Fruit fly (Drosophila melanogaster) whole organism, embryonic: ENCODE data around the gene CG33768.

ENCODE experiments used
- Abd-B ChIP-seq: fragments of 200-800 bp; sonication (Bioruptor generic); optimal IDR thresholded peaks from 2 replicates; lab custom pipeline; 2018; ENCODE audit warnings: missing biosample characterization, mild to moderate bottlenecking, missing genetic modification characterization, moderate library complexity
- Bdp1 ChIP-seq: fragments of 200-800 bp; sonication (Bioruptor generic); optimal IDR thresholded peaks from 3 replicates; lab custom pipeline; 2016; ENCODE audit warnings: missing biosample characterization, missing genetic modification characterization
- CG10565 ChIP-seq: fragments of 200-800 bp; sonication (Bioruptor generic); optimal IDR thresholded peaks from 3 replicates; lab custom pipeline; 2016; ENCODE audit warnings: missing biosample characterization, mild to moderate bottlenecking, missing genetic modification characterization
- CG15479 ChIP-seq: fragments of 200-800 bp; sonication (Bioruptor generic); optimal IDR thresholded peaks from 3 replicates; lab custom pipeline; 2019; ENCODE audit warnings: missing biosample characterization, mild to moderate bottlenecking, missing genetic modification characterization, moderate library complexity
- CG16815 ChIP-seq: fragments of 200-800 bp; sonication (Bioruptor generic); optimal IDR thresholded peaks from 3 replicates; lab custom pipeline; 2017; ENCODE audit warnings: missing biosample characterization, mild to moderate bottlenecking, missing genetic modification characterization
- CG17186 ChIP-seq: fragments of 200-800 bp; sonication (Bioruptor generic); optimal IDR thresholded peaks from 3 replicates; lab custom pipeline; 2017; ENCODE audit warnings: missing biosample characterization, missing genetic modification reagents, missing genetic modification characterization
- CG17359 ChIP-seq: fragments of 200-800 bp; sonication (Bioruptor generic); optimal IDR thresholded peaks from 3 replicates; lab custom pipeline; 2018; ENCODE audit warnings: missing biosample characterization, mild to moderate bottlenecking, missing genetic modification characterization, moderate library complexity
- CG17568 ChIP-seq: fragments of 200-800 bp; sonication (Bioruptor generic); optimal IDR thresholded peaks from 2 replicates; lab custom pipeline; 2018; ENCODE audit warnings: missing biosample characterization, mild to moderate bottlenecking, missing genetic modification characterization, moderate library complexity
- CG4360 ChIP-seq: fragments of 200-800 bp; sonication (Bioruptor generic); IDR thresholded peaks from 2 replicates; pipeline ENCODE4 v1.3.6; 2022; ENCODE audit warnings: missing biosample characterization, missing genetic modification characterization
- CG6254 ChIP-seq: fragments of 200-800 bp; sonication (Bioruptor generic); optimal IDR thresholded peaks from 3 replicates; lab custom pipeline; 2017; ENCODE audit warnings: mild to moderate bottlenecking, missing biosample characterization, missing genetic modification reagents, missing genetic modification characterization
- CG7372 ChIP-seq: fragments of 200-800 bp; sonication (Bioruptor generic); IDR thresholded peaks from 2 replicates; pipeline ENCODE4 v1.3.6; 2022; ENCODE audit warnings: missing biosample characterization, missing genetic modification characterization
- CG9876 ChIP-seq: fragments of 200-800 bp; sonication (Bioruptor generic); optimal IDR thresholded peaks from 2 replicates; lab custom pipeline; 2016; ENCODE audit warnings: missing biosample characterization, missing genetic modification characterization
- D ChIP-seq, 2 experiments: fragments of 200-800 bp in 1 of 2; fragments of >200 bp in 1 of 2; sonication (Bioruptor generic) in 1 of 2; optimal IDR thresholded peaks; 2 replicates in 1 of 2; 3 replicates in 1 of 2; lab custom pipeline; 2017; ENCODE audit warnings: mild to moderate bottlenecking in 1 of 2, missing biosample characterization in 1 of 2, missing genetic modification characterization in 1 of 2, missing genetic modification reagents in 1 of 2
- Drgx ChIP-seq: fragments of 200-800 bp; sonication (Bioruptor generic); IDR thresholded peaks from 2 replicates; pipeline ENCODE4 v1.3.6; 2022; ENCODE audit warnings: missing biosample characterization, missing genetic modification characterization
- Ets65A ChIP-seq: fragments of 200-800 bp; sonication (Bioruptor generic); peaks from one replicate; lab custom pipeline; 2016; ENCODE audit warnings: missing biosample characterization, missing genetic modification characterization
- Ets97D ChIP-seq: fragments of 200-800 bp; sonication (Bioruptor generic); optimal IDR thresholded peaks from 3 replicates; lab custom pipeline; 2016; ENCODE audit warnings: missing biosample characterization, missing genetic modification characterization
- H15 ChIP-seq: fragments of 200-800 bp; sonication (Bioruptor generic); IDR thresholded peaks from 3 replicates; pipeline ENCODE4 v1.3.6; 2022; ENCODE audit warnings: missing biosample characterization, missing genetic modification characterization
- HLH54F ChIP-seq: fragments of 200-800 bp; sonication (Bioruptor generic); optimal IDR thresholded peaks from 3 replicates; lab custom pipeline; 2016; ENCODE audit warnings: missing biosample characterization, missing genetic modification characterization
- HLHmδ ChIP-seq: fragments of 200-800 bp; sonication (Bioruptor generic); optimal IDR thresholded peaks from 2 replicates; lab custom pipeline; 2018; ENCODE audit warnings: missing biosample characterization, mild to moderate bottlenecking, missing genetic modification characterization, moderate library complexity
- Hey ChIP-seq: fragments of 200-800 bp; sonication (Bioruptor generic); optimal IDR thresholded peaks from 3 replicates; lab custom pipeline; 2018; ENCODE audit warnings: missing biosample characterization, mild to moderate bottlenecking, missing genetic modification characterization
- Nf-YB ChIP-seq: fragments of 200-800 bp; sonication (Bioruptor generic); optimal IDR thresholded peaks from 3 replicates; lab custom pipeline; 2019; ENCODE audit warnings: missing biosample characterization, mild to moderate bottlenecking, missing genetic modification characterization, moderate library complexity
- Scr ChIP-seq: fragments of 200-800 bp; sonication (Bioruptor generic); IDR thresholded peaks from 2 replicates; pipeline ENCODE4 v1.3.6; 2022; ENCODE audit warnings: missing biosample characterization, missing genetic modification characterization; ENCODE audit not compliant: partially characterized antibody
- Trl ChIP-seq, 3 experiments: fragments of >200 bp in 2 of 3; fragments of 200-800 bp in 1 of 3; sonication (Bioruptor generic) in 1 of 3; optimal IDR thresholded peaks; 2 replicates in 1 of 3; 3 replicates in 2 of 3; lab custom pipeline; 2016 to 2017; ENCODE audit warnings: missing biosample characterization in 1 of 3, missing genetic modification characterization in 1 of 3
- abd-A ChIP-seq: fragments of 200-800 bp; sonication (Bioruptor generic); optimal IDR thresholded peaks from 3 replicates; lab custom pipeline; 2019; ENCODE audit warnings: missing biosample characterization, mild to moderate bottlenecking, missing genetic modification characterization, moderate library complexity
- ase ChIP-seq: fragments of 200-800 bp; sonication (Bioruptor generic); IDR thresholded peaks from 3 replicates; pipeline ENCODE4 v1.3.6; 2022; ENCODE audit warnings: missing biosample characterization, missing genetic modification characterization
- bab2 ChIP-seq: fragments of 200-800 bp; sonication (Bioruptor generic); optimal IDR thresholded peaks from 2 replicates; lab custom pipeline; 2016; ENCODE audit warnings: missing biosample characterization, missing genetic modification characterization
- ftz-f1 ChIP-seq: fragments of 200-800 bp; sonication (Bioruptor generic); optimal IDR thresholded peaks from 2 replicates; lab custom pipeline; 2016; ENCODE audit warnings: missing biosample characterization, missing genetic modification characterization
- gce ChIP-seq: fragments of 200-800 bp; sonication (Bioruptor generic); IDR thresholded peaks from 3 replicates; pipeline ENCODE4 v1.3.6; 2022; ENCODE audit warnings: missing biosample characterization, missing genetic modification characterization
- grau ChIP-seq: fragments of 200-800 bp; optimal IDR thresholded peaks from 3 replicates; lab custom pipeline; 2019; ENCODE audit warnings: missing biosample characterization, mild to moderate bottlenecking, missing genetic modification characterization, moderate library complexity
- grn ChIP-seq: fragments of 200-800 bp; sonication (Bioruptor generic); optimal IDR thresholded peaks from 3 replicates; lab custom pipeline; 2017; ENCODE audit warnings: missing biosample characterization, missing genetic modification characterization
- gro ChIP-seq: fragments of 200-800 bp; sonication (Bioruptor generic); optimal IDR thresholded peaks from 2 replicates; lab custom pipeline; 2016; ENCODE audit warnings: missing biosample characterization, missing genetic modification characterization
- gt ChIP-seq: fragments of 200-800 bp; sonication (Bioruptor generic); IDR thresholded peaks from 2 replicates; pipeline ENCODE4 v1.3.6; 2022; ENCODE audit warnings: missing biosample characterization, missing genetic modification characterization
- her ChIP-seq: fragments of 200-800 bp; sonication (Bioruptor generic); optimal IDR thresholded peaks from 2 replicates; lab custom pipeline; 2016; ENCODE audit warnings: missing biosample characterization, missing genetic modification characterization
- hth ChIP-seq: fragments of >200 bp; optimal IDR thresholded peaks from 2 replicates; lab custom pipeline; 2017; ENCODE audit warnings: inconsistent platforms
- oc ChIP-seq: fragments of 200-800 bp; sonication (Bioruptor generic); optimal IDR thresholded peaks from 2 replicates; lab custom pipeline; 2018; ENCODE audit warnings: missing biosample characterization, mild to moderate bottlenecking, missing genetic modification characterization, moderate library complexity
- onecut ChIP-seq: fragments of 200-800 bp; sonication (Bioruptor generic); IDR thresholded peaks from 2 replicates; pipeline ENCODE4 v1.3.6; 2022; ENCODE audit warnings: missing biosample characterization, missing genetic modification characterization
- pros ChIP-seq: fragments of 200-800 bp; sonication (Bioruptor generic); optimal IDR thresholded peaks from 3 replicates; lab custom pipeline; 2019; ENCODE audit warnings: missing biosample characterization, mild to moderate bottlenecking, missing genetic modification characterization, moderate library complexity
- run ChIP-seq: fragments of 200-800 bp; sonication (Bioruptor generic); optimal IDR thresholded peaks from 3 replicates; lab custom pipeline; 2018; ENCODE audit warnings: missing biosample characterization, mild to moderate bottlenecking, missing genetic modification characterization
- sens-2 ChIP-seq: fragments of 200-800 bp; sonication (Bioruptor generic); IDR thresholded peaks from 2 replicates; pipeline ENCODE4 v1.3.6; 2022; ENCODE audit warnings: missing biosample characterization, missing genetic modification characterization
- slou ChIP-seq: fragments of 200-800 bp; sonication (Bioruptor generic); optimal IDR thresholded peaks from 3 replicates; lab custom pipeline; 2016; ENCODE audit warnings: missing biosample characterization, missing genetic modification characterization
- sna ChIP-seq: fragments of 200-800 bp; sonication (Bioruptor generic); IDR thresholded peaks from 2 replicates; pipeline ENCODE4 v1.3.6; 2022; ENCODE audit warnings: missing biosample characterization, missing genetic modification characterization; ENCODE audit not compliant: partially characterized antibody
- sqz ChIP-seq: fragments of 200-800 bp; sonication (Bioruptor generic); optimal IDR thresholded peaks from 3 replicates; lab custom pipeline; 2018; ENCODE audit warnings: missing biosample characterization, mild to moderate bottlenecking, missing genetic modification characterization
- trem ChIP-seq: fragments of 200-800 bp; optimal IDR thresholded peaks from 3 replicates; lab custom pipeline; 2019; ENCODE audit warnings: missing biosample characterization, mild to moderate bottlenecking, missing genetic modification characterization, moderate library complexity
- ttk ChIP-seq: fragments of 200-800 bp; sonication (Bioruptor generic); IDR thresholded peaks from 2 replicates; pipeline ENCODE4 v2.1.2; 2022; ENCODE audit warnings: missing biosample characterization, missing genetic modification characterization
- tup ChIP-seq: fragments of 200-800 bp; sonication (Bioruptor generic); optimal IDR thresholded peaks from 2 replicates; lab custom pipeline; 2016; ENCODE audit warnings: missing biosample characterization, mild to moderate bottlenecking, missing genetic modification characterization, moderate library complexity
- yki ChIP-seq: fragments of >200 bp; optimal IDR thresholded peaks from 3 replicates; lab custom pipeline; 2018

The CG33768 gene

DNA sequence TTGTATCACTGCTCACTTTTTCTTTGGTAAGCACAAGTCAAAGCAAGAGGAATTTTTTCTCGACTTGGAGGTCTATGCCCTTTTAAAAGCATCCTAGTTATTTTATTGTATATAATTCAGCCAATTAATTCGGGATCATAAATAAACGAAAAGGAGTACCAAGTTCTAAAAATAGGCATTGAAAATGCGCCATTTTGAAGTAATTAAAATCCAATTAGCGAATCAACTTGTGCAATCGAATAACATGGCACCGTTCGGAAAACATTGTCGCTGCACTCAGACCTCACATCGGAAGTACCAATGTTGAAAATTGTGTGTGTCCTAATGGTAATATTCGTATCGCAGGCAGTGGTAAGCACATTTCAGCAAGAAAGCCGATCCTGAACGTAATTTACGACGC lies at the start of gene CG33768:
CG33768 (plus strand) TSS at position 301 of the 400 bp plus-strand sequence.
- TF ChIP-seq sna (no peak), tup (GFP tag; lab: Kevin White, UChicago) (no peak), ttk (GFP tag; lab: Robert Waterston, UW) (no peak), gce (no peak), grau (tag; lab: Kevin White, UChicago) (no peak), CG17186 (GFP tag; lab: Kevin White, UChicago) (no peak), slou (GFP tag; lab: Kevin White, UChicago) (no peak), onecut (GFP tag; lab: Robert Waterston, UW) (no peak)
- TF ChIP-seq, all 482 proteins: peak for 0

dm6 chr3L:22605637-22606419 lies 41.1 kb upstream of the CG33768 start, which contains the start of gene ND-B14.5AL:
Gene ND-B14.5AL, plus strand, starts transcription at chr3L:22606369.
- TF ChIP-seq oc = peak; percentile 81
- TF ChIP-seq sqz (GFP tag; lab: Kevin White, UChicago) = no peak
- TF ChIP-seq Ets65A (GFP tag; lab: Kevin White, UChicago) = peak; percentile 40
- TF ChIP-seq H15 (GFP tag; lab: Robert Waterston, UW) = 0 out of 3 replicates have a peak, but pooled peaks have one; percentile 14
- no peak for TF ChIP-seq Abd-B (GFP tag; lab: Kevin White, UChicago)
- TF ChIP-seq Hey (tag; lab: Kevin White, UChicago) = peak; percentile 93
- peak; percentile 72 for TF ChIP-seq grn (GFP tag; lab: Kevin White, UChicago)
- no peak for TF ChIP-seq CG17568 (GFP tag; lab: Kevin White, UChicago)
- peak; percentile 28 for TF ChIP-seq grau (tag; lab: Kevin White, UChicago)
- peak; percentile 30 for TF ChIP-seq pros
- TF ChIP-seq CG7372 (GFP tag; lab: Robert Waterston, UW) = no peak
- TF ChIP-seq CG17359 (tag; lab: Kevin White, UChicago) = no peak
- TF ChIP-seq Scr (GFP tag; lab: Robert Waterston, UW) = no peak
- no peak for TF ChIP-seq gt (GFP tag; lab: Robert Waterston, UW)

DNA sequence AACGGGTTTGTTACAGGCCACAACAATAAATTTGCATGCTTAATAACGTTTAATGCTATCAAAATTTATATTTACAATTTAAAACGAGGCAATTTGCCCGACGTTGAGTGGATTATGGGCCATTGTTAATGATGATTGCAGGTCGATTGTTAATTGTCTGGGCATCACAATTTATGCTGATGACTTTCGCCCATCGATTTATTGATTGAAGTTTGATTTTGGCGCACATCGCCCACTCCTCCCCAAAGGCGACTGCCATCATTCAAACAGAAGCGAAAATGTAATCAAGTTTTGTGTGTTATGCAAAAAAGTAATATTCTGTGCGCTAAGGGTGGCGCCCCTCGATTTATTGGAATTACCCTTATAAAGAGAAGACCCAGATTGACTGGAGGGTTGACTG lies 39.9 kb upstream of the CG33768 start:
- TF ChIP-seq her (GFP tag; lab: Kevin White, UChicago) (no peak), sens-2 (GFP tag; lab: Robert Waterston, UW) (no peak), Drgx (GFP tag; lab: Robert Waterston, UW) (no peak), Nf-YB (no peak), CG10565 (no peak), abd-A (peak; percentile 44), CG6254 (GFP tag; lab: Kevin White, UChicago) (peak; percentile 11), onecut (GFP tag; lab: Robert Waterston, UW) (peak; percentile 92), Bdp1 (no peak), HLH54F (GFP tag; lab: Kevin White, UChicago) (no peak)
- TF ChIP-seq, all 482 proteins: peak for 3

DNA sequence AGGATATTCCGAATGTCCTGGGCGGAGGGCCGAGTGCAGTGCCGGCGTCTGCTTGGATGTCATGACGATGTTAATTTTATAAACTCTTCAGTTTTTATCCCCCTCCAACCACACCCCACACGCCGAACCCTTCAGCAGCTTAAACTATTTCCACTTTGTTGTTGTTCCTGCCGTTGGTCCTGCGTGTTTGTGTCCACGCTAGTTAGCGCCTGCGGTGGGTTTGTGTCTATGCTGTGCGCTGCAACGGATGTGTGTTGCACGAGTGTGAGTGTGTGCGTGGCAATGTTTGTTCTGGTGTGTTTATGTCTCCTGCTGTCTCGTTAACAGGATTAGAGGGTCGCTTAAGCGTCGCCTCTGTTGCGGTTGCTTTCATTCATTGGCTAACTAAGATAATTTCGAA lies 30.2 kb upstream of the CG33768 start:
- no peak for TF ChIP-seq ase (GFP tag; lab: Robert Waterston, UW)
- TF ChIP-seq Ets97D (GFP tag; lab: Kevin White, UChicago) = no peak
- TF ChIP-seq yki (lab: Kevin White, UChicago) = no peak
- TF ChIP-seq CG16815 (GFP tag; lab: Kevin White, UChicago) = no peak
- no peak for TF ChIP-seq run (tag; lab: Kevin White, UChicago)
- no peak for TF ChIP-seq ftz-f1 (GFP tag; lab: Kevin White, UChicago)
- no peak for TF ChIP-seq trem (tag; lab: Kevin White, UChicago)
- peak; percentile 65 for TF ChIP-seq CG4360
- TF ChIP-seq Ets65A (GFP tag; lab: Kevin White, UChicago) = peak; percentile 79
- no peak for TF ChIP-seq gro
- no peak for TF ChIP-seq CG9876 (GFP tag; lab: Kevin White, UChicago)
- peak; percentile 5 for TF ChIP-seq CG15479 (GFP tag; lab: Kevin White, UChicago)
- no peak for TF ChIP-seq hth (lab: Kevin White, UChicago)
- no peak for TF ChIP-seq Trl (optimal IDR thresholded peaks at IDR 0.05; lab: Kevin White, UChicago)
- no peak for TF ChIP-seq Trl (GFP tag; optimal IDR thresholded peaks at IDR 0.05; lab: Kevin White, UChicago)
- TF ChIP-seq D (optimal IDR thresholded peaks at IDR 0.05; lab: Kevin White, UChicago) = no peak
- TF ChIP-seq D (GFP tag; optimal IDR thresholded peaks at IDR 0.05; lab: Kevin White, UChicago) = no peak
- TF ChIP-seq bab2 = no peak
- no peak for TF ChIP-seq HLHmδ (GFP tag; lab: Kevin White, UChicago)
